Fruit fly (Drosophila melanogaster): ENCODE results near the gene SAK.
A peak's percentile ranks its signal among the peaks of the same experiment; 100 is the strongest.

Gene SAK

DNA sequence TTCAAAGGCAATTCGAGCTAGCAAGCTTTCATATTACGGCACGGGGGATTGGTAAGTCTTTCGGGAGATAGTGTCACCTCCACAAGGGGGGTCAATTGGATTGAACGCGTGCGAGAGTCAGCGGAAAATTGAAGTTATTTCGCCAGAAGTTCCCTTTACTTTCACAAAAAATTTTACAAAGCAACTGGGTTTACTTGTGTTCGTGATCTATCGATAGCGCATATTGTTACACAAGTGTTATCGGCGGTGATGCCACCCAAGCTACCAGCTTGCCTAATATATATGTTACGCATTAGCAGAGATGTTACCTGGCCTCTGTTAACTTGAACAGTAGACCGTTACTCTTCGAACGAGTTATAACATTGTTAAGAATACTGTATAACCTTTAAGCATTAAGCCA lies 39.1 kb upstream of the SAK start, which contains the start of gene Wnk:
TSS of gene Wnk (minus strand) at position 177 of the 400 bp plus-strand sequence.
- TF ChIP-seq CG6163 (GFP tag; IDR thresholded peaks at IDR 0.05) (no peak), CG10669 (GFP tag; optimal IDR thresholded peaks at IDR 0.05) (no peak), CG8319 (GFP tag; optimal IDR thresholded peaks at IDR 0.05) (no peak), CG34406 (GFP tag; optimal IDR thresholded peaks at IDR 0.05) (no peak), Eip93F (GFP tag; optimal IDR thresholded peaks at IDR 0.05) (no peak), CG3032 (tag; optimal IDR thresholded peaks at IDR 0.05) (no peak), spab (GFP tag; optimal IDR thresholded peaks at IDR 0.05) (no peak), pdm3 (GFP tag; optimal IDR thresholded peaks at IDR 0.05) (no peak), CG6276 (GFP tag; optimal IDR thresholded peaks at IDR 0.05) (no peak), CG11294 (GFP tag; IDR thresholded peaks at IDR 0.05) (no peak), ss (GFP tag; optimal IDR thresholded peaks at IDR 0.05) (no peak), CG7368 (GFP tag; optimal IDR thresholded peaks at IDR 0.05) (no peak), Ets96B (tag; optimal IDR thresholded peaks at IDR 0.05) (no peak), Eip75B (GFP tag; optimal IDR thresholded peaks at IDR 0.05) (no peak), CG16779 (tag; optimal IDR thresholded peaks at IDR 0.05) (no peak), CG4318 (GFP tag; optimal IDR thresholded peaks at IDR 0.05) (no peak), CG6792 (GFP tag; optimal IDR thresholded peaks at IDR 0.05) (no peak), CG9139 (GFP tag; optimal IDR thresholded peaks at IDR 0.05) (no peak)

DNA sequence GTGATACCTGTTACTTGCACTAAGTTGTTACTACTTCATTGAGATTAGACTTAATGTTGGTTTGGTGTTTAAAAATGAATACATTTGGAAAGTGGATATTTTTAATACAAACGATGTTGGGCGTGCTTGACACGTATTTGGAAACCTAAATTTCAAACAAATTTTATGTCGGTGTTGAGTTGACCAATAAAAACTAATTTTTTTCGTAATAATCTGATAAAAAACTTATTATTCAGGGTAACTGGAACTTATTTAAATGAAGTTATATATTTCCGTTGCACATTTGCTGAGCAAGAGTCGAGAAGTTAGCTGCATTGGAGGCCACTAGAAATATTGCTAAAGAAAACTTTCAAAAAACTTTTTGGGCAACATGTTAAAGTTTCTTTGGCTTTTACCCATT lies 26.4 kb upstream of the SAK start, which contains the start of gene CG33290:
TSS of gene CG33290 (plus strand) at position 301 of the 400 bp plus-strand sequence.
- TF ChIP-seq CG6163 (GFP tag; IDR thresholded peaks at IDR 0.05) (no peak), CG7368 (GFP tag; optimal IDR thresholded peaks at IDR 0.05) (no peak), CG11762 (GFP tag; optimal IDR thresholded peaks at IDR 0.05; ENCODE audit: insufficient read depth) (no peak), Met (GFP tag; optimal IDR thresholded peaks at IDR 0.05) (no peak), Hr39 (GFP tag; optimal IDR thresholded peaks at IDR 0.05) (no peak), Sox14 (GFP tag; optimal IDR thresholded peaks at IDR 0.05) (no peak), CG1621 (tag; optimal IDR thresholded peaks at IDR 0.05) (no peak), topi (GFP tag; optimal IDR thresholded peaks at IDR 0.05) (no peak), CG6854 (GFP tag; optimal IDR thresholded peaks at IDR 0.05) (no peak), salr (GFP tag; optimal IDR thresholded peaks at IDR 0.05) (no peak), CG16779 (tag; optimal IDR thresholded peaks at IDR 0.05) (no peak), vri (GFP tag; optimal IDR thresholded peaks at IDR 0.05) (no peak)

DNA sequence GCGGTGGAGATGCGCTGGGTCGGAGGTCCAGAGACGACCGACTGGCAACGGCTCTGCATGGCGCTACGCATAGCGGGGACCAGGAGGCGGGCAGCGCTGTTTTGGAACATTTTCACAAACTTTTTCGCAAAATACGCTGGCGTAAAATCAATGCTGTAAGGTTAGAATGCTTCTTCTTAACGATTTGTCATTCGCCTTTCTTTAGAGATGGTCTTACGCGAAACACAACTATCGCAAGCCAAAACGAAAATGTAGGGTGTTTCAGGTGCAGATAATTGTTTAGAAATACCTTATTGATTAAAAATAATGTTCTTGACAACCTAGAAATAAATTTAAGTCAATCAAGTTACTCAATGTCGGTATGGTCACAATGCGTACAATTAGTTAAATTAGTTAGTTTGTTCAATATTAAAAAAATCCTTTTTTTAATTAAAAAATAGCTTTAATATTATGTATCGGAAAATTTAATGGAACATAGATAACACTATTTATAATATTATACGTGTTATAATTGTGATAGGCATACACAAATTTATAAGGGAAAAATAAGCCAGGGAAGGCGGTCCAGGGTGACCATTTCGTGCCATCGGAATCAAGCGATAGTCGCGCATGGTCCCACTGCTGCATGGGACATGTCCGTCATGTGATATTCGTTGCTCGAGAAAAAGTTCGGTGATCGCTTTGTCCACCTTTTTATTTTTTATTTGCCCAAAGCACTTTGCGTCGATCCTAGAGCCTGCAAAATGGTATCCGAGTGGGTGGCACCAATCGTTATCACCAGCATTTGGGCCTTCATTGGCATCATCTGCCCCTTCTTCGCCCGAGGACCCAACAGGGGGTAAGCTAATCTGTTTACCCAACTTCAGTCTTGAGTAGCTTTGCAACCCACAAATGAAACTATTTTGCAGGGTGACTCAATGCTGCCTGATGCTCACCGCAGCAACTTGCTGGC lies 23.8 kb upstream of the SAK start, which contains the start of the genes COX8 and VhaM9.7-b:
TSS of gene COX8 (minus strand) at position 203 of the 952 bp plus-strand sequence.
TSS of gene VhaM9.7-b (plus strand) at position 618 of the 952 bp plus-strand sequence.
- TF ChIP-seq CG11902 (GFP tag; optimal IDR thresholded peaks at IDR 0.05) = peak; percentile 55
- peak; percentile 67 for TF ChIP-seq esn (GFP tag; optimal IDR thresholded peaks at IDR 0.05)
- no peak for TF ChIP-seq CG6276 (GFP tag; optimal IDR thresholded peaks at IDR 0.05)
- TF ChIP-seq Sox102F (GFP tag; optimal IDR thresholded peaks at IDR 0.05) = no peak
- TF ChIP-seq Sox14 (GFP tag; optimal IDR thresholded peaks at IDR 0.05) = peak; percentile 25
- TF ChIP-seq CG16779 (tag; optimal IDR thresholded peaks at IDR 0.05) = no peak
- peak; percentile 67 for TF ChIP-seq CG31627 (GFP tag; optimal IDR thresholded peaks at IDR 0.05)
- peak; percentile 60 for TF ChIP-seq cyc (GFP tag; optimal IDR thresholded peaks at IDR 0.05)
- no peak for TF ChIP-seq acj6 (GFP tag; optimal IDR thresholded peaks at IDR 0.05)
- TF ChIP-seq CG8119 (GFP tag; IDR thresholded peaks at IDR 0.05) = no peak
- no peak for TF ChIP-seq dac (GFP tag; optimal IDR thresholded peaks at IDR 0.05)
- TF ChIP-seq Gug (GFP tag; IDR thresholded peaks at IDR 0.05) = no peak
- TF ChIP-seq CG10669 (GFP tag; optimal IDR thresholded peaks at IDR 0.05) = no peak
- TF ChIP-seq Blimp-1 (GFP tag; optimal IDR thresholded peaks at IDR 0.05) = no peak
- TF ChIP-seq CG11762 (GFP tag; optimal IDR thresholded peaks at IDR 0.05; ENCODE audit: insufficient read depth) = no peak
- TF ChIP-seq svp (GFP tag) = no peak
- no peak for TF ChIP-seq dsx (GFP tag; optimal IDR thresholded peaks at IDR 0.05; ENCODE audit: poor library complexity, severe bottlenecking)
- peak; percentile 66 for TF ChIP-seq vri (GFP tag; optimal IDR thresholded peaks at IDR 0.05)
- TF ChIP-seq CG3032 (tag; optimal IDR thresholded peaks at IDR 0.05) = peak; percentile 30
- peak; percentile 63 for TF ChIP-seq lz (GFP tag; optimal IDR thresholded peaks at IDR 0.05)
- TF ChIP-seq Eip78C (GFP tag) = peak; percentile 80
- TF ChIP-seq CG11294 (GFP tag; IDR thresholded peaks at IDR 0.05) = no peak
- TF ChIP-seq salr (GFP tag; optimal IDR thresholded peaks at IDR 0.05) = no peak
- TF ChIP-seq CG15336 (GFP tag; IDR thresholded peaks at IDR 0.05) = no peak
- TF ChIP-seq Hr38 (GFP tag; optimal IDR thresholded peaks at IDR 0.05) = no peak
- no peak for TF ChIP-seq CG3919 (GFP tag; optimal IDR thresholded peaks at IDR 0.05)
- no peak for TF ChIP-seq eg (GFP tag; IDR thresholded peaks at IDR 0.05)
- peak; percentile 61 for TF ChIP-seq Hr4 (GFP tag; optimal IDR thresholded peaks at IDR 0.05)

Measured in whole organism, prepupa.